In genomic region chr3L:14303225-14303624, dm6 we compare ENCODE assay signal across 5 fruit fly cellular contexts.
TF ChIP-seq lines count a peak whose summit lies in the region.

No protein-coding gene starts in this region.

- TF ChIP-seq CTCF in whole organism, embryonic (GFP tag; optimal IDR thresholded peaks at IDR 0.05; lab: Kevin White, UChicago): no peak

TF ChIP-seq in whole organism, adult, 20 proteins besides CTCF, POLR2A, EP300 and RAD21:
- peak; percentile 54 for TF ChIP-seq kay (GFP tag; lab: Kevin White, UChicago; ENCODE audit: borderline replicate concordance)
- no peak for TF ChIP-seq cic (GFP tag; optimal IDR thresholded peaks at IDR 0.05; lab: Kevin White, UChicago)

TF ChIP-seq in whole organism, embryonic, 481 proteins besides CTCF, POLR2A, EP300 and RAD21:
- TF ChIP-seq CG8388 (GFP tag; optimal IDR thresholded peaks at IDR 0.05; lab: Kevin White, UChicago): peak; percentile 69
- peak in 1 of 2 experiments; percentile 9 for TF ChIP-seq bsh (GFP tag; optimal IDR thresholded peaks at IDR 0.05; lab: Kevin White, UChicago)
- TF ChIP-seq gsb-n (tag; optimal IDR thresholded peaks at IDR 0.05; lab: Kevin White, UChicago): peak; percentile 5
- TF ChIP-seq Jarid2 (GFP tag; optimal IDR thresholded peaks at IDR 0.05; lab: Kevin White, UChicago): no peak
- peak; percentile 14 for TF ChIP-seq phol (tag; optimal IDR thresholded peaks at IDR 0.05; lab: Kevin White, UChicago)
- TF ChIP-seq prd (optimal IDR thresholded peaks at IDR 0.05; lab: Kevin White, UChicago): no peak
- peak; percentile 6; the same call in 1 of the 3 replicates for TF ChIP-seq prd (GFP tag; IDR thresholded peaks at IDR 0.05; lab: Robert Waterston, UW)
- peak; percentile 51 for TF ChIP-seq gem (tag; optimal IDR thresholded peaks at IDR 0.05; lab: Kevin White, UChicago)
- TF ChIP-seq CG2712 (tag; optimal IDR thresholded peaks at IDR 0.05; lab: Kevin White, UChicago): peak; percentile 18
- TF ChIP-seq C15 (GFP tag; IDR thresholded peaks at IDR 0.05; lab: Robert Waterston, UW): no peak
- TF ChIP-seq Sox100B (GFP tag; optimal IDR thresholded peaks at IDR 0.05; lab: Kevin White, UChicago): no peak
- TF ChIP-seq CG12299 (tag; optimal IDR thresholded peaks at IDR 0.05; lab: Kevin White, UChicago): no peak
TF ChIP-seq in whole organism, embryonic: peak in this region for 7.

TF ChIP-seq in whole organism, prepupa, 60 proteins besides CTCF, POLR2A, EP300 and RAD21:
- TF ChIP-seq Eip78C (GFP tag; lab: Kevin White, UChicago) (peak; percentile 80), OdsH (GFP tag; optimal IDR thresholded peaks at IDR 0.05; lab: Kevin White, UChicago) (no peak), CG8632 (GFP tag; optimal IDR thresholded peaks at IDR 0.05; lab: Kevin White, UChicago) (no peak), CG9139 (GFP tag; optimal IDR thresholded peaks at IDR 0.05; lab: Kevin White, UChicago) (no peak), acj6 (GFP tag; optimal IDR thresholded peaks at IDR 0.05; lab: Kevin White, UChicago) (peak; percentile 26), Hr38 (GFP tag; optimal IDR thresholded peaks at IDR 0.05; lab: Kevin White, UChicago) (no peak), Smox (GFP tag; optimal IDR thresholded peaks at IDR 0.05; lab: Kevin White, UChicago) (peak; percentile 44), topi (GFP tag; optimal IDR thresholded peaks at IDR 0.05; lab: Kevin White, UChicago) (no peak), Ets21C (GFP tag; optimal IDR thresholded peaks at IDR 0.05; lab: Kevin White, UChicago) (peak; percentile 11), Sox14 (GFP tag; optimal IDR thresholded peaks at IDR 0.05; lab: Kevin White, UChicago) (no peak), Hr39 (GFP tag; optimal IDR thresholded peaks at IDR 0.05; lab: Kevin White, UChicago) (peak; percentile 26), CG3032 (tag; optimal IDR thresholded peaks at IDR 0.05; lab: Kevin White, UChicago) (peak; percentile 6), CG31627 (GFP tag; optimal IDR thresholded peaks at IDR 0.05; lab: Kevin White, UChicago) (peak; percentile 34), CG6792 (GFP tag; optimal IDR thresholded peaks at IDR 0.05; lab: Kevin White, UChicago) (peak; percentile 21), lz (GFP tag; optimal IDR thresholded peaks at IDR 0.05; lab: Kevin White, UChicago) (peak; percentile 25), net (GFP tag; optimal IDR thresholded peaks at IDR 0.05; lab: Kevin White, UChicago) (no peak), achi (GFP tag; optimal IDR thresholded peaks at IDR 0.05; lab: Kevin White, UChicago) (no peak), svp (GFP tag; lab: Kevin White, UChicago) (peak; percentile 31), esn (GFP tag; optimal IDR thresholded peaks at IDR 0.05; lab: Kevin White, UChicago) (peak; percentile 42), CG10631 (GFP tag; optimal IDR thresholded peaks at IDR 0.05; lab: Kevin White, UChicago) (peak; percentile 41)
TF ChIP-seq in whole organism, prepupa: peak in this region for 12.

TF ChIP-seq in whole organism, pupa, 21 proteins besides CTCF, POLR2A, EP300 and RAD21:
- TF ChIP-seq CG10348 (GFP tag; IDR thresholded peaks at IDR 0.05; lab: Robert Waterston, UW): no peak
- peak; percentile 25 for TF ChIP-seq CG17806 (tag; optimal IDR thresholded peaks at IDR 0.05; lab: Kevin White, UChicago)
- TF ChIP-seq CG8301 (tag; optimal IDR thresholded peaks at IDR 0.05; lab: Kevin White, UChicago): no peak
- peak; percentile 6 for TF ChIP-seq CG14655 (GFP tag; optimal IDR thresholded peaks at IDR 0.05; lab: Kevin White, UChicago)
- TF ChIP-seq CG32121 (GFP tag; IDR thresholded peaks at IDR 0.05; lab: Robert Waterston, UW): no peak
- peak; percentile 48 for TF ChIP-seq CG9948 (tag; optimal IDR thresholded peaks at IDR 0.05; lab: Kevin White, UChicago)
- peak; percentile 17 for TF ChIP-seq CG15710 (tag; optimal IDR thresholded peaks at IDR 0.05; lab: Kevin White, UChicago)

TF ChIP-seq in whole organism, wandering third instar larva, 38 proteins besides CTCF, POLR2A, EP300 and RAD21:
- TF ChIP-seq CrebA (GFP tag; optimal IDR thresholded peaks at IDR 0.05; lab: Kevin White, UChicago; ENCODE audit: borderline replicate concordance) (no peak), Vsx2 (GFP tag; optimal IDR thresholded peaks at IDR 0.05; lab: Kevin White, UChicago; ENCODE audit: partially characterized antibody) (no peak), dl (GFP tag; optimal IDR thresholded peaks at IDR 0.05; lab: Kevin White, UChicago; ENCODE audit: insufficient read depth in 1 of 2, partially characterized antibody in 2 of 2) (no peak), Hr83 (GFP tag; optimal IDR thresholded peaks at IDR 0.05; lab: Kevin White, UChicago; ENCODE audit: poor library complexity, severe bottlenecking) (no peak), Sp1 (GFP tag; optimal IDR thresholded peaks at IDR 0.05; lab: Kevin White, UChicago) (no peak), sage (GFP tag; optimal IDR thresholded peaks at IDR 0.05; lab: Kevin White, UChicago) (no peak), Myc (optimal IDR thresholded peaks at IDR 0.05; lab: Kevin White, UChicago) (no peak), psq (GFP tag; optimal IDR thresholded peaks at IDR 0.05; lab: Kevin White, UChicago) (peak; percentile 19), sv (GFP tag; optimal IDR thresholded peaks at IDR 0.05; lab: Kevin White, UChicago) (no peak), Hnf4 (GFP tag; optimal IDR thresholded peaks at IDR 0.05; lab: Kevin White, UChicago) (no peak), pan (optimal IDR thresholded peaks at IDR 0.05; lab: Kevin White, UChicago) (no peak), jim (GFP tag; optimal IDR thresholded peaks at IDR 0.05; lab: Kevin White, UChicago) (no peak), ey (GFP tag; optimal IDR thresholded peaks at IDR 0.05; lab: Kevin White, UChicago) (peak; percentile 17), foxo (GFP tag; optimal IDR thresholded peaks at IDR 0.05; lab: Kevin White, UChicago) (peak in 1 of 2 experiments; percentile 11), OdsH (GFP tag; optimal IDR thresholded peaks at IDR 0.05; lab: Kevin White, UChicago) (peak; percentile 1), Jra (GFP tag; optimal IDR thresholded peaks at IDR 0.05; lab: Kevin White, UChicago) (no peak), brk (GFP tag; optimal IDR thresholded peaks at IDR 0.05; lab: Kevin White, UChicago) (no peak), Rel (GFP tag; optimal IDR thresholded peaks at IDR 0.05; lab: Kevin White, UChicago) (no peak), Rel (tag; optimal IDR thresholded peaks at IDR 0.05; lab: Kevin White, UChicago) (no peak), dsf (GFP tag; optimal IDR thresholded peaks at IDR 0.05; lab: Kevin White, UChicago; ENCODE audit: borderline replicate concordance) (no peak), dmrt93B (GFP tag; optimal IDR thresholded peaks at IDR 0.05; lab: Kevin White, UChicago) (no peak), woc (GFP tag; optimal IDR thresholded peaks at IDR 0.05; lab: Kevin White, UChicago) (no peak), rgr (GFP tag; optimal IDR thresholded peaks at IDR 0.05; lab: Kevin White, UChicago) (peak; percentile 50), GATAd (GFP tag; optimal IDR thresholded peaks at IDR 0.05; lab: Kevin White, UChicago) (no peak), CG32264 (GFP tag; optimal IDR thresholded peaks at IDR 0.05; lab: Kevin White, UChicago) (no peak), Abd-B (GFP tag; optimal IDR thresholded peaks at IDR 0.05; lab: Kevin White, UChicago) (no peak), h (GFP tag; optimal IDR thresholded peaks at IDR 0.05; lab: Kevin White, UChicago) (peak; percentile 6), lola (GFP tag; optimal IDR thresholded peaks at IDR 0.05; lab: Kevin White, UChicago) (no peak), usp (GFP tag; optimal IDR thresholded peaks at IDR 0.05; lab: Kevin White, UChicago) (no peak), HLH106 (tag; optimal IDR thresholded peaks at IDR 0.05; lab: Kevin White, UChicago) (peak; percentile 30), fru (GFP tag; optimal IDR thresholded peaks at IDR 0.05; lab: Kevin White, UChicago) (no peak), N (GFP tag; optimal IDR thresholded peaks at IDR 0.05; lab: Kevin White, UChicago) (no peak), Dfd (GFP tag; optimal IDR thresholded peaks at IDR 0.05; lab: Kevin White, UChicago) (no peak), br (GFP tag; optimal IDR thresholded peaks at IDR 0.05; lab: Kevin White, UChicago) (no peak), CG9705 (GFP tag; optimal IDR thresholded peaks at IDR 0.05; lab: Kevin White, UChicago) (no peak), Dif (GFP tag; optimal IDR thresholded peaks at IDR 0.05; lab: Kevin White, UChicago; ENCODE audit: partially characterized antibody) (no peak), Mio (GFP tag; optimal IDR thresholded peaks at IDR 0.05; lab: Kevin White, UChicago) (no peak), tai (GFP tag; optimal IDR thresholded peaks at IDR 0.05; lab: Kevin White, UChicago) (no peak), Hr78 (GFP tag; optimal IDR thresholded peaks at IDR 0.05; lab: Kevin White, UChicago) (no peak)
